Fruit fly (Drosophila melanogaster) whole organism, adult: Measurements from ENCODE around the gene CG14053.

Source experiments
- CG11617 ChIP-seq: fragments of 200-800 bp; sonication (Bioruptor generic); optimal IDR thresholded peaks from 2 replicates; lab custom pipeline; 2017; ENCODE audit warnings: mild to moderate bottlenecking, missing biosample characterization, missing genetic modification reagents, missing genetic modification characterization
- CG12768 ChIP-seq: fragments of 200-800 bp; sonication (Bioruptor generic); optimal IDR thresholded peaks from 2 replicates; lab custom pipeline; 2017; ENCODE audit warnings: missing biosample characterization, missing genetic modification characterization, mild to moderate bottlenecking, moderate library complexity, missing genetic modification reagents
- CG14711 ChIP-seq: fragments of 200-800 bp; sonication (Bioruptor generic); optimal IDR thresholded peaks from 2 replicates; lab custom pipeline; 2018; ENCODE audit warnings: missing biosample characterization, mild to moderate bottlenecking, missing genetic modification characterization, moderate library complexity
- CG1620 ChIP-seq: fragments of 200-800 bp; sonication (Bioruptor generic); optimal IDR thresholded peaks from 2 replicates; lab custom pipeline; 2016; ENCODE audit warnings: missing biosample characterization, missing genetic modification characterization
- CG33017 ChIP-seq: fragments of 200-800 bp; sonication (Bioruptor generic); optimal IDR thresholded peaks from 2 replicates; lab custom pipeline; 2018; ENCODE audit warnings: missing biosample characterization, mild to moderate bottlenecking, missing genetic modification characterization, moderate library complexity
- CG5204 ChIP-seq: fragments of 200-800 bp; sonication (Bioruptor generic); optimal IDR thresholded peaks from 2 replicates; lab custom pipeline; 2016; ENCODE audit warnings: missing biosample characterization, missing genetic modification characterization
- CG7045 ChIP-seq: fragments of 200-800 bp; sonication (Bioruptor generic); optimal IDR thresholded peaks from 2 replicates; lab custom pipeline; 2017; ENCODE audit warnings: missing biosample characterization, mild to moderate bottlenecking, missing genetic modification characterization
- CG7101 ChIP-seq: fragments of 200-800 bp; sonication (Bioruptor generic); optimal IDR thresholded peaks from 2 replicates; lab custom pipeline; 2018; ENCODE audit warnings: missing biosample characterization, mild to moderate bottlenecking, missing genetic modification characterization, moderate library complexity
- Clk ChIP-seq: fragments of 200-800 bp; sonication (Bioruptor generic); optimal IDR thresholded peaks from 2 replicates; lab custom pipeline; 2017; ENCODE audit warnings: missing biosample characterization, missing genetic modification characterization
- Crg-1 ChIP-seq: fragments of 200-800 bp; sonication (Bioruptor generic); optimal IDR thresholded peaks from 2 replicates; lab custom pipeline; 2016; ENCODE audit warnings: missing biosample characterization, missing genetic modification characterization
- Hr96 ChIP-seq: fragments of 200-800 bp; sonication (Bioruptor generic); optimal IDR thresholded peaks from 2 replicates; lab custom pipeline; 2016; ENCODE audit warnings: missing biosample characterization, missing genetic modification characterization
- Mnt ChIP-seq: fragments of 200-800 bp; sonication (Bioruptor generic); optimal IDR thresholded peaks from 2 replicates; lab custom pipeline; 2016; ENCODE audit warnings: missing biosample characterization, mild to moderate bottlenecking, missing genetic modification characterization
- bab1 ChIP-seq: fragments of 200-800 bp; sonication (Bioruptor generic); optimal IDR thresholded peaks from 3 replicates; lab custom pipeline; 2019; ENCODE audit warnings: missing biosample characterization, mild to moderate bottlenecking, missing genetic modification characterization, moderate library complexity
- cic ChIP-seq: fragments of 200-800 bp; sonication (Bioruptor generic); optimal IDR thresholded peaks from 2 replicates; lab custom pipeline; 2017; ENCODE audit warnings: missing biosample characterization, mild to moderate bottlenecking, missing genetic modification characterization, moderate library complexity
- cnc ChIP-seq, 2 experiments: fragments of >200 bp; optimal IDR thresholded peaks; 2 replicates each; lab custom pipeline; 2017
- kay ChIP-seq: fragments of 200-800 bp; sonication (Bioruptor generic); peaks from one replicate; lab custom pipeline; 2016; ENCODE audit warnings: missing biosample characterization, missing genetic modification characterization, borderline replicate concordance
- ovo ChIP-seq: fragments of 200-800 bp; sonication (Bioruptor generic); optimal IDR thresholded peaks from 2 replicates; lab custom pipeline; 2016; ENCODE audit warnings: missing biosample characterization, missing genetic modification characterization
- pad ChIP-seq: fragments of 200-800 bp; sonication (Bioruptor generic); optimal IDR thresholded peaks from 3 replicates; lab custom pipeline; 2017; ENCODE audit warnings: missing biosample characterization, missing genetic modification characterization, mild to moderate bottlenecking, moderate library complexity, missing genetic modification reagents
- tj ChIP-seq: fragments of 200-800 bp; sonication (Bioruptor generic); optimal IDR thresholded peaks from 3 replicates; lab custom pipeline; 2017; ENCODE audit warnings: missing biosample characterization, mild to moderate bottlenecking, missing genetic modification characterization, moderate library complexity
- toe ChIP-seq: fragments of 200-800 bp; sonication (Bioruptor generic); optimal IDR thresholded peaks from 2 replicates; lab custom pipeline; 2016; ENCODE audit warnings: missing biosample characterization, missing genetic modification characterization

Gene CG14053

DNA sequence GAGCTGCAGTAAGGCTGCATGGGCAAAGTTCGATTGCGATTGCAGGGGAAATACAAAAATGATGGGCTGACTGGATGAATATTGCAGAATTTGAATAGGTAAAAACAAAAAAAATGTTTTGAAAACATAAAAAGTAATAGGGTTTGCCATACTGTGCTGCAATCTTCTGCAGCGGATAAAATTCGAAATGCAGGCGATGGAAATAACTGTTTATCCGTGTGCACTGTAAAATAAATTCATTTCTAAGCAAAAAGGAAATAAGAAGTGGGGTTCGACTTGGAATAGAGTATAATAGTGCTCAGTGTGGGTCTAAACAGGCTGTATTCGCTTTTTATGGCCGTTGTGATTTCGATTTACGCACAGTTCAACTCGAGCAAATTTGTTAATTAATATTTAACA, at the start of gene CG14053:
CG14053 (minus strand) TSS at position 101 of the 399 bp plus-strand sequence.
- no peak for TF ChIP-seq cnc (optimal IDR thresholded peaks at IDR 0.05; lab: Kevin White, UChicago)
- TF ChIP-seq Crg-1 (GFP tag; lab: Kevin White, UChicago): no peak
- TF ChIP-seq tj (GFP tag; lab: Kevin White, UChicago): no peak
- TF ChIP-seq toe (GFP tag; lab: Kevin White, UChicago): no peak
- TF ChIP-seq CG1620: no peak
- TF ChIP-seq kay: no peak
- no peak for TF ChIP-seq pad (GFP tag; lab: Kevin White, UChicago)
- no peak for TF ChIP-seq CG14711 (tag; lab: Kevin White, UChicago)
- TF ChIP-seq CG5204 (GFP tag; lab: Kevin White, UChicago): no peak
- no peak for TF ChIP-seq cic

DNA sequence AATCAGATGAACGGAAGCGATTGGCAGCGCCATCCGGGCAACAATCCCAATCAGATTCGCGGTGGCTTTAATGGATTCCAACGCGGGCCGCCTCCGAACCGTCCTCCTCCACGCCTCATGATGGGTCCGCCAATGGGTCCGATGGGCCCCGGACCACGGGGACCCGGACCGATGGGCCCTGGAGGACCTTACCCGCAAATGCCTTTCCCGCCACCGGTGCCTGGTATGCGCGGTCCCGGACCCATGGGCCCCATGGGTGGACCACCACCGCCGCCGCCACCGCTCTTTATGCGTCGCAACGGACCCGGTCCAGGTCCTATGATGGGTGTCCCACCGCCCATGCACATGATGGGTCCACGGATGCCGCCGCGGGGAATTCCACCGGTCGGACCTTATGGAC, 49.2 kb upstream of the CG14053 start:
- TF ChIP-seq CG11617 (GFP tag; lab: Kevin White, UChicago): no peak
- TF ChIP-seq toe (GFP tag; lab: Kevin White, UChicago): no peak
- no peak for TF ChIP-seq cic
- no peak for TF ChIP-seq kay
- TF ChIP-seq CG33017 (tag; lab: Kevin White, UChicago): no peak
- no peak for TF ChIP-seq Clk (GFP tag; lab: Kevin White, UChicago)
- no peak for TF ChIP-seq CG1620
- TF ChIP-seq CG7101 (tag; lab: Kevin White, UChicago): no peak
- no peak for TF ChIP-seq CG7045
- no peak for TF ChIP-seq CG5204 (GFP tag; lab: Kevin White, UChicago)
- no peak for TF ChIP-seq pad (GFP tag; lab: Kevin White, UChicago)
- TF ChIP-seq Crg-1 (GFP tag; lab: Kevin White, UChicago): no peak
- no peak for TF ChIP-seq Mnt
- TF ChIP-seq CG14711 (tag; lab: Kevin White, UChicago): no peak
- no peak for TF ChIP-seq Hr96 (GFP tag; lab: Kevin White, UChicago)
- TF ChIP-seq CG12768: no peak
- TF ChIP-seq bab1: no peak
- no peak for TF ChIP-seq tj (GFP tag; lab: Kevin White, UChicago)
- no peak for TF ChIP-seq ovo (GFP tag; lab: Kevin White, UChicago)

DNA sequence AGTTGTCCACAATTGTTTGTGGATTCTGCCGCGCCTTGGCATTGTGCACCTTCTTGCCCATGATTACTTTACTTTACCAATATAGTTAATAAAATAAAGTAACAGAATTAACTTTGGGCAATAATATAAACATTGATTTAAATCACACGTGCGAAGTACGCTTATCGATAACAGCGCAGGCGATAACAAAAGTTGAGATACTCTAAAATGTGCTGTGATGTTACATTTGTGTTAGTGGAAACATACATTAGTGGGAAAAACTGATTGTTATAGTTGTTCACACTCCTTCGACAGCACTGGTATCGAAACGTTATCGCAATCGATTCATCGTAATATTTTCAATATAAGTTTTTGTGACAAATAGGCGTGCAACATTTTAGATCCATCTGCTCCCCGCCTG, 48.1 kb upstream of the CG14053 start, which contains the start of gene kz:
kz (minus strand) TSS at position 194 of the 400 bp plus-strand sequence.
- TF ChIP-seq CG33017 (tag; lab: Kevin White, UChicago) (no peak), Mnt (peak; percentile 100), toe (GFP tag; lab: Kevin White, UChicago) (no peak), bab1 (peak; percentile 10)

DNA sequence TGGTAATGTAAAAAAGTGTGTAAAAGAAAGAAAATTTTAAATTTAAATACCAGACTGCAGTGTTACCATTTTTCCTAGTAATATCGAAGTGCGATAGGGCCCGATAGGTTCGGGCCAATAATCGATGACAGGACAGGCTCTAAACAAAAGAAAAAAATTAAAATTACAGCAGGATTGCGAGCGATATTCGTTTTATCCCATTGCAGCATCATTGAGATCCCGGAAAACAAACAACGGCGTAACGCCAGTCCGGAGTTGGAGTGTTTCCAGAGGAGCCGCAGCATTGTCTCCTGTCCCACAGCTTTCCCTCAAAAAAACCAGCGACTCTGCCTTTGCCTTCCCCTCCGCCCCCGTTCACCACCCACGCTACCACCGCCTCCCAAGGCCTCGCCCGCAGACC, 31.4 kb upstream of the CG14053 start, which contains the start of gene pcx:
pcx (plus strand) TSS at position 159 of the 400 bp plus-strand sequence.
- TF ChIP-seq CG1620 (no peak), toe (GFP tag; lab: Kevin White, UChicago) (no peak), Mnt (no peak), ovo (GFP tag; lab: Kevin White, UChicago) (no peak)

DNA sequence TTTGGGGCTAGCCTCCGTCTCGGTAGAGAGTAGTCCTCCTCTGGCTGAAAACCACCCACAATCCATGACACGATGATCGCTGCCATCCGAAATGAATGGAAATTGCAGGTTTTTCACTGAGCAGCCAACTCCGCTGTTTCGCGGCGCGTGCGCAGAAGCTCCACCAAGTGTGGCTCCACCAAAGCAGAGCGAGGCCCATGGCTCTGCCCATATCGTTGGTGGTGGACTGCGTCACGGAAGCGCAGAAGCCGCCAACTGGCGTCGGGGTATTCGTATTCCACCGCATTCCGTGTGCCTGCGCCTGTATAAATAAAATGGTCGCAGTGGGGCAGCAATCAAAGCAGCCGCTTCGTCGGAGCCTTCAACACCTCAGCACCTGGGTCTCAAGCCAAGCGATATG, 29.7 kb upstream of the CG14053 start, which contains the start of gene CG14052:
CG14052 (plus strand) TSS at position 301 of the 400 bp plus-strand sequence.
- TF ChIP-seq bab1: no peak
- no peak for TF ChIP-seq CG1620
- no peak for TF ChIP-seq tj (GFP tag; lab: Kevin White, UChicago)
- no peak for TF ChIP-seq Mnt

DNA sequence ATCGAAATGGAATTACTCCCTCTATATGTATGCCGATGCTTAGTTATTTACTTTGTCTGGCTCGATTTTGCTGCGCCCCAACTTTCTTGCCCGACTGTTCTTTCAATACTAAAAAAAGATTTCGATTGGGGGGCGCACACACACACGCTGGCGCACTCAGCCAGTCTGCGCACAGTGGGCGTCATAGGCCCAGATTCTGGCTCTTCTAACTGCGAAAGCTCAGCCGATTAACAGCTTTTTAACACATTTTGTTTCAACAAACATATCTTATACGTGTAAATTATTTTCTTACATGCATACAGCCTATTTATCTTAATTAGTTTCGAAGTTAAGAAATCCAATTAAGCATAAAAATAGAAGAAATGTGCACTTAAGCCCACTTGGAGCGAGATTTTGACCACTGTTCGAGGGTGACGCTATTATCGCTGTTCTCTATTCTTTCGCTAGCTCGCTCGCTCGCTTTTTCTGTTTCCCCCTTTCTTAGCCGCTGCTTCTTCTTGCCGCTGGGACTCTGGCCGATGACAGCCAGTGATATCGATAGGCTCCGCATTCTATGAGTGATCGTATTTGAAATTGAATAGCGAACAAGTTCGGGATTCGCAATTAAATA, 28.6 kb upstream of the CG14053 start, which contains the start of gene Vinc:
Vinc (minus strand) TSS at position 387 of the 610 bp plus-strand sequence.
- TF ChIP-seq CG5204 (GFP tag; lab: Kevin White, UChicago): no peak
- peak; percentile 82 for TF ChIP-seq cic
- peak; percentile 89 for TF ChIP-seq CG14711 (tag; lab: Kevin White, UChicago)
- TF ChIP-seq CG11617 (GFP tag; lab: Kevin White, UChicago): peak; percentile 91
- peak; percentile 96 for TF ChIP-seq CG1620
- peak; percentile 92 for TF ChIP-seq CG7101 (tag; lab: Kevin White, UChicago)
- TF ChIP-seq ovo (GFP tag; lab: Kevin White, UChicago): peak; percentile 41
- peak; percentile 89 for TF ChIP-seq CG12768
- peak; percentile 87 for TF ChIP-seq Mnt
- peak; percentile 74 for TF ChIP-seq CG33017 (tag; lab: Kevin White, UChicago)
- peak; percentile 86 for TF ChIP-seq tj (GFP tag; lab: Kevin White, UChicago)
- peak; percentile 92 for TF ChIP-seq pad (GFP tag; lab: Kevin White, UChicago)
- TF ChIP-seq toe (GFP tag; lab: Kevin White, UChicago): peak; percentile 90
- peak; percentile 84 for TF ChIP-seq CG7045
- peak; percentile 97 for TF ChIP-seq bab1
- TF ChIP-seq Hr96 (GFP tag; lab: Kevin White, UChicago): peak; percentile 96
- TF ChIP-seq Clk (GFP tag; lab: Kevin White, UChicago): peak; percentile 81
- TF ChIP-seq cnc (optimal IDR thresholded peaks at IDR 0.05; lab: Kevin White, UChicago): no peak
- TF ChIP-seq kay: no peak
- peak; percentile 74 for TF ChIP-seq Crg-1 (GFP tag; lab: Kevin White, UChicago)

DNA sequence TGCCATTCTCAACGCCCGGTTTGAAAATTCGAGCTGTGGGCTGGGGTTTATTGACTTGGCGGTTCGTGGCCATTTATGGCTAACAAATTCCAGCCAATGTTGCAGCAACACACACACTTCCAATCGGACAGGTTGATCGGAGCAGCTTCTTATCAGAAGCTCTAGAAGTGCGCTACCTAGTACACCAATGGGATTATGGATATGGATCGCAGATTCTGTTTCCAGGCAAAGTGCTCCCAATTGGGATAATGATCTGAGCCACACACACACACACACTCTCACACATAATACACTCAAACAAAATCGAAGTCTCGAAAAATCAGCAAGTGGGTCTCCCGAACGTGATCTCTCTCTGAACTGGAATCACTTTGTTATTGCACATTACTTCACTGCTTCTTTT, 27.9 kb upstream of the CG14053 start:
- no peak for TF ChIP-seq kay
- TF ChIP-seq CG5204 (GFP tag; lab: Kevin White, UChicago): no peak
- TF ChIP-seq Crg-1 (GFP tag; lab: Kevin White, UChicago): no peak
- TF ChIP-seq ovo (GFP tag; lab: Kevin White, UChicago): no peak
- TF ChIP-seq tj (GFP tag; lab: Kevin White, UChicago): no peak
- no peak for TF ChIP-seq Hr96 (GFP tag; lab: Kevin White, UChicago)
- no peak for TF ChIP-seq CG14711 (tag; lab: Kevin White, UChicago)
- no peak for TF ChIP-seq CG11617 (GFP tag; lab: Kevin White, UChicago)
- TF ChIP-seq pad (GFP tag; lab: Kevin White, UChicago): no peak
- TF ChIP-seq CG12768: no peak
- no peak for TF ChIP-seq CG33017 (tag; lab: Kevin White, UChicago)
- no peak for TF ChIP-seq toe (GFP tag; lab: Kevin White, UChicago)
